Worm (Caenorhabditis elegans) whole organism, early embryonic: ENCODE measurements around the gene F37B12.1.

ENCODE experiments used
- F13C5.2 ChIP-seq: sonication (generic microtip); optimal IDR thresholded peaks from 2 replicates; lab custom pipeline; 2017; ENCODE audit warnings: mild to moderate bottlenecking, missing genetic modification characterization, inconsistent platforms, missing compliant biosample characterization
- aly-1 ChIP-seq: sonication (generic microtip); optimal IDR thresholded peaks from 2 replicates; lab custom pipeline; 2016; ENCODE audit warnings: missing genetic modification characterization, missing compliant biosample characterization
- ama-1 ChIP-seq: fragments of 150-350 bp; optimal IDR thresholded peaks from 2 replicates; lab custom pipeline; 2014
- ceh-36 ChIP-seq: sonication (generic microtip); optimal IDR thresholded peaks from 2 replicates; lab custom pipeline; 2016; ENCODE audit warnings: missing genetic modification characterization, inconsistent platforms, missing compliant biosample characterization
- ets-7 ChIP-seq: sonication (generic microtip); optimal IDR thresholded peaks from 2 replicates; lab custom pipeline; 2016; ENCODE audit warnings: missing genotype, missing genetic modification characterization, missing compliant biosample characterization
- flt-1 ChIP-seq: fragments of 200-800 bp; sonication (Bioruptor generic); IDR thresholded peaks from 2 replicates; pipeline ENCODE4 v1.3.6; 2022; ENCODE audit warnings: missing genetic modification characterization, missing compliant biosample characterization
- hmbx-1 ChIP-seq: sonication (generic microtip); optimal IDR thresholded peaks from 2 replicates; lab custom pipeline; 2016; ENCODE audit warnings: mild to moderate bottlenecking, missing genetic modification characterization, missing compliant biosample characterization
- hnd-1 ChIP-seq: sonication (generic microtip); optimal IDR thresholded peaks from 2 replicates; lab custom pipeline; 2016; ENCODE audit warnings: missing genetic modification characterization, missing compliant biosample characterization
- pes-1 ChIP-seq: fragments of 200-800 bp; sonication (Bioruptor generic); IDR thresholded peaks from 2 replicates; pipeline ENCODE4 v1.3.6; 2022; ENCODE audit warnings: missing genetic modification reagents, missing genetic modification characterization, missing compliant biosample characterization
- scrt-1 ChIP-seq: fragments of 200-800 bp; sonication (Bioruptor generic); IDR thresholded peaks from 2 replicates; pipeline ENCODE4 v1.3.6; 2022; ENCODE audit warnings: missing genetic modification characterization, missing compliant biosample characterization
- sea-1 ChIP-seq: fragments of 200-800 bp; sonication (Bioruptor generic); conservative IDR thresholded peaks from 2 replicates; pipeline ENCODE4 v1.3.6; 2022; ENCODE audit warnings: missing genetic modification characterization, missing compliant biosample characterization
- tbx-37 ChIP-seq: fragments of 200-800 bp; sonication (Bioruptor generic); conservative IDR thresholded peaks from 2 replicates; pipeline ENCODE4 v1.3.6; 2022; ENCODE audit warnings: missing genetic modification reagents, missing genetic modification characterization, missing compliant biosample characterization
- tra-4 ChIP-seq: sonication (generic microtip); optimal IDR thresholded peaks from 2 replicates; lab custom pipeline; 2017; ENCODE audit warnings: missing genetic modification characterization, missing compliant biosample characterization

ce11 chrII:9059010-9059409 is 29.9 kb upstream of the F37B12.1 start:
- TF ChIP-seq F13C5.2 (no peak), tra-4 (tag; lab: Kevin White, UChicago) (no peak), hmbx-1 (no peak), ama-1 (peak; percentile 79), ceh-36 (tag; lab: Kevin White, UChicago) (no peak), pes-1 (GFP tag; lab: Robert Waterston, UW) (no peak), tbx-37 (no peak), aly-1 (tag; lab: Kevin White, UChicago) (no peak), scrt-1 (GFP tag; lab: Robert Waterston, UW) (no peak), flt-1 (GFP tag; lab: Robert Waterston, UW) (no peak), sea-1 (GFP tag; lab: Robert Waterston, UW) (no peak), hnd-1 (tag; lab: Kevin White, UChicago) (no peak), ets-7 (no peak)
